Fruit fly (Drosophila melanogaster): ENCODE data around the gene CG2310.

CG2310 gene

DNA sequence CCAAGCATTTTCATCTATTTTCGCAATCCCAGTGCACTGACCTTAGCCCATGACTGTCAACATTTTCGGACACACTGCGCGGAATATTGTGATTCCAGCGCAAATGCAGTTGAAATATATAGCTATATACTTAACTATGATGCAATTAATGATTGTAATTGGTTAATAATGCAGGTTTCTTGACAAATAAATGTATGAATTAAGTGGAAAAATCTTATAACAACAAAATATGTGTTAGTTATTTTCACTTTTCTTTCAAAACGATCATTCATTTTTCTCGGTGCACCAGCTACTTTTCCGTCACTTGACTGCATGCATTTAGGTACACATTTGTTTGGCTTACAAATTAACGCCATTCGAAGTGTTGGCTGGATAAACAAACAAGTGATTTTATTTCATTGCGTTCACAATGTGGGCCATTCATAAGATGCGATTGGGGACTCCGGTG is 34.6 kb downstream of the CG2310 start (continued):
- TF ChIP-seq CG12744 (GFP tag; optimal IDR thresholded peaks at IDR 0.05), result peak; percentile 30
- peak in 1 of 2 experiments; percentile 77 for TF ChIP-seq bsh (GFP tag; optimal IDR thresholded peaks at IDR 0.05)
- TF ChIP-seq CG17359 (tag; optimal IDR thresholded peaks at IDR 0.05), result peak; percentile 55
- TF ChIP-seq CG33557 (GFP tag; optimal IDR thresholded peaks at IDR 0.05), result peak; percentile 49
- TF ChIP-seq CG14667 (GFP tag; IDR thresholded peaks at IDR 0.05), result no peak
- no peak for TF ChIP-seq abd-A (tag; optimal IDR thresholded peaks at IDR 0.05)
- TF ChIP-seq CG10462 (GFP tag; optimal IDR thresholded peaks at IDR 0.05), result peak; percentile 27
- no peak for TF ChIP-seq CG32772 (GFP tag; IDR thresholded peaks at IDR 0.05)
- TF ChIP-seq CG8765 (GFP tag; IDR thresholded peaks at IDR 0.05), result 0 out of 2 replicates have a peak, but pooled peaks have one; percentile 25
- peak; percentile 7 for TF ChIP-seq CG15514 (GFP tag; optimal IDR thresholded peaks at IDR 0.05)
- TF ChIP-seq jumu (GFP tag; optimal IDR thresholded peaks at IDR 0.05), result peak; percentile 41
- no peak for TF ChIP-seq Nf-YC (tag; optimal IDR thresholded peaks at IDR 0.05)
- TF ChIP-seq D19B (GFP tag; optimal IDR thresholded peaks at IDR 0.05), result no peak
- no peak for TF ChIP-seq Adf1 (GFP tag; IDR thresholded peaks at IDR 0.05)
- 0 out of 2 replicates have a peak, but pooled peaks have one; percentile 39 for TF ChIP-seq H2.0 (GFP tag; IDR thresholded peaks at IDR 0.05)
- TF ChIP-seq slou (GFP tag; optimal IDR thresholded peaks at IDR 0.05), result no peak
- TF ChIP-seq Bteb2 (GFP tag; optimal IDR thresholded peaks at IDR 0.05), result no peak
- no peak for TF ChIP-seq yki (optimal IDR thresholded peaks at IDR 0.05)
- peak; percentile 54 for TF ChIP-seq CG16863 (GFP tag; optimal IDR thresholded peaks at IDR 0.05)
- TF ChIP-seq usp (GFP tag; optimal IDR thresholded peaks at IDR 0.05), result no peak
- no peak for TF ChIP-seq dati (GFP tag; IDR thresholded peaks at IDR 0.05)
- peak; percentile 1 for TF ChIP-seq CG3163 (GFP tag; optimal IDR thresholded peaks at IDR 0.05)
- no peak for TF ChIP-seq Dll (GFP tag; IDR thresholded peaks at IDR 0.05; ENCODE audit: partially characterized antibody)
- TF ChIP-seq Aef1 (GFP tag; IDR thresholded peaks at IDR 0.05), result no peak
- no peak for TF ChIP-seq dan (GFP tag; IDR thresholded peaks at IDR 0.05)
- no peak for TF ChIP-seq CG1832 (GFP tag; optimal IDR thresholded peaks at IDR 0.05)
- no peak for TF ChIP-seq scrt (GFP tag; optimal IDR thresholded peaks at IDR 0.05)
- TF ChIP-seq pzg (GFP tag; optimal IDR thresholded peaks at IDR 0.05), result no peak
- TF ChIP-seq CG4820 (GFP tag; optimal IDR thresholded peaks at IDR 0.05), result peak; percentile 56
- no peak for TF ChIP-seq aop (GFP tag; IDR thresholded peaks at IDR 0.05)
- no peak for TF ChIP-seq croc (GFP tag; conservative IDR thresholded peaks at IDR 0.05)
- no peak for TF ChIP-seq MESR4 (GFP tag; optimal IDR thresholded peaks at IDR 0.05)
- TF ChIP-seq CG3726 (GFP tag; IDR thresholded peaks at IDR 0.05), result no peak
- TF ChIP-seq Tbp (GFP tag; optimal IDR thresholded peaks at IDR 0.05), result no peak
- no peak for TF ChIP-seq tna (GFP tag; IDR thresholded peaks at IDR 0.05; ENCODE audit: partially characterized antibody)
- peak; percentile 66 for TF ChIP-seq Ssrp (tag; optimal IDR thresholded peaks at IDR 0.05)
- TF ChIP-seq CG11504 (tag; optimal IDR thresholded peaks at IDR 0.05), result peak; percentile 53
- TF ChIP-seq CG17612 (GFP tag; IDR thresholded peaks at IDR 0.05), result no peak
- TF ChIP-seq rib (GFP tag; IDR thresholded peaks at IDR 0.05), result no peak
- peak; percentile 15 for TF ChIP-seq CG16815 (GFP tag; optimal IDR thresholded peaks at IDR 0.05)
- TF ChIP-seq CG18011 (GFP tag; optimal IDR thresholded peaks at IDR 0.05), result no peak
- TF ChIP-seq CG31224 (GFP tag; IDR thresholded peaks at IDR 0.05), result no peak
- peak; percentile 35 for TF ChIP-seq Atf3 (GFP tag; optimal IDR thresholded peaks at IDR 0.05)
- TF ChIP-seq CG10654 (GFP tag; optimal IDR thresholded peaks at IDR 0.05), result no peak
- TF ChIP-seq CG3065 (GFP tag; optimal IDR thresholded peaks at IDR 0.05), result no peak
- peak; percentile 55 for TF ChIP-seq gsb-n (tag; optimal IDR thresholded peaks at IDR 0.05)
- peak; percentile 30 for TF ChIP-seq dm (GFP tag; optimal IDR thresholded peaks at IDR 0.05)
- no peak for TF ChIP-seq H15 (GFP tag; IDR thresholded peaks at IDR 0.05)
- peak; percentile 16; the same call in 1 of the 2 replicates for TF ChIP-seq ssp (GFP tag; IDR thresholded peaks at IDR 0.05)
- TF ChIP-seq pnt (GFP tag; optimal IDR thresholded peaks at IDR 0.05), result peak; percentile 48
- TF ChIP-seq NK7.1 (GFP tag; optimal IDR thresholded peaks at IDR 0.05), result no peak
- TF ChIP-seq otp (GFP tag; IDR thresholded peaks at IDR 0.05), result 0 out of 3 replicates have a peak, but pooled peaks have one; percentile 35
